Fruit fly (Drosophila melanogaster) whole organism, embryonic: ENCODE results near the gene Ac78C.

Experiments
- CG11695 ChIP-seq: fragments of 200-800 bp; sonication (Bioruptor generic); IDR thresholded peaks from 3 replicates; pipeline ENCODE4 v1.3.6; 2022; ENCODE audit warnings: missing biosample characterization, missing genetic modification characterization
- CG12104 ChIP-seq: fragments of 200-800 bp; sonication (Bioruptor generic); optimal IDR thresholded peaks from 3 replicates; lab custom pipeline; 2016; ENCODE audit warnings: missing biosample characterization, missing genetic modification characterization
- CG12155 ChIP-seq: fragments of 200-800 bp; sonication (Bioruptor generic); optimal IDR thresholded peaks from 3 replicates; lab custom pipeline; 2016; ENCODE audit warnings: missing biosample characterization, missing genetic modification characterization
- CG12659 ChIP-seq: fragments of 200-800 bp; sonication (Bioruptor generic); optimal IDR thresholded peaks from 3 replicates; lab custom pipeline; 2017; ENCODE audit warnings: mild to moderate bottlenecking, missing biosample characterization, missing genetic modification reagents, missing genetic modification characterization
- CG12769 ChIP-seq: fragments of 200-800 bp; sonication (Bioruptor generic); optimal IDR thresholded peaks from 2 replicates; lab custom pipeline; 2019; ENCODE audit warnings: missing biosample characterization, mild to moderate bottlenecking, missing genetic modification characterization, moderate library complexity
- CG12942 ChIP-seq: fragments of 200-800 bp; sonication (Bioruptor generic); optimal IDR thresholded peaks from 3 replicates; lab custom pipeline; 2016; ENCODE audit warnings: missing biosample characterization, missing genetic modification characterization
- CG13624 ChIP-seq: fragments of 200-800 bp; sonication (Bioruptor generic); optimal IDR thresholded peaks from 2 replicates; lab custom pipeline; 2016; ENCODE audit warnings: missing biosample characterization, missing genetic modification characterization
- CG15269 ChIP-seq: fragments of 200-800 bp; sonication (Bioruptor generic); optimal IDR thresholded peaks from 2 replicates; lab custom pipeline; 2018; ENCODE audit warnings: missing biosample characterization, mild to moderate bottlenecking, missing genetic modification characterization, moderate library complexity
- CG15696 ChIP-seq: fragments of 200-800 bp; sonication (Bioruptor generic); optimal IDR thresholded peaks from 2 replicates; lab custom pipeline; 2019; ENCODE audit warnings: missing biosample characterization, mild to moderate bottlenecking, missing genetic modification characterization, moderate library complexity
- CG1603 ChIP-seq: fragments of 200-800 bp; sonication (Bioruptor generic); optimal IDR thresholded peaks from 2 replicates; lab custom pipeline; 2019; ENCODE audit warnings: missing biosample characterization, mild to moderate bottlenecking, missing genetic modification characterization, moderate library complexity
- CG16863 ChIP-seq: fragments of 200-800 bp; sonication (Bioruptor generic); optimal IDR thresholded peaks from 3 replicates; lab custom pipeline; 2016; ENCODE audit warnings: missing biosample characterization, missing genetic modification characterization
- CG17385 ChIP-seq: fragments of 200-800 bp; sonication (Bioruptor generic); optimal IDR thresholded peaks from 3 replicates; lab custom pipeline; 2018; ENCODE audit warnings: missing biosample characterization, mild to moderate bottlenecking, missing genetic modification characterization
- CG18011 ChIP-seq: fragments of 200-800 bp; sonication (Bioruptor generic); optimal IDR thresholded peaks from 2 replicates; lab custom pipeline; 2017; ENCODE audit warnings: missing biosample characterization, missing genetic modification characterization, mild to moderate bottlenecking, moderate library complexity, missing genotype
- CG1832 ChIP-seq: fragments of 200-800 bp; sonication (Bioruptor generic); optimal IDR thresholded peaks from 2 replicates; lab custom pipeline; 2017; ENCODE audit warnings: missing biosample characterization, mild to moderate bottlenecking, missing genetic modification characterization, inconsistent platforms
- CG2678 ChIP-seq: fragments of 200-800 bp; sonication (Bioruptor generic); optimal IDR thresholded peaks from 3 replicates; lab custom pipeline; 2019; ENCODE audit warnings: missing biosample characterization, mild to moderate bottlenecking, missing genetic modification characterization, moderate library complexity
- CG32767 ChIP-seq: fragments of 200-800 bp; sonication (Bioruptor generic); IDR thresholded peaks from 2 replicates; pipeline ENCODE4 v1.3.6; 2022; ENCODE audit warnings: missing biosample characterization, missing genetic modification characterization
- CG3281 ChIP-seq: fragments of 200-800 bp; sonication (Bioruptor generic); optimal IDR thresholded peaks from 3 replicates; lab custom pipeline; 2017; ENCODE audit warnings: missing biosample characterization, mild to moderate bottlenecking, missing genetic modification characterization
- CG34376 ChIP-seq: fragments of 200-800 bp; sonication (Bioruptor generic); optimal IDR thresholded peaks from 2 replicates; lab custom pipeline; 2018; ENCODE audit warnings: missing biosample characterization, mild to moderate bottlenecking, missing genetic modification characterization
- CG9727 ChIP-seq: fragments of 200-800 bp; sonication (Bioruptor generic); optimal IDR thresholded peaks from 3 replicates; lab custom pipeline; 2017; ENCODE audit warnings: missing biosample characterization, mild to moderate bottlenecking, missing genetic modification characterization
- CHES-1-like ChIP-seq: fragments of 200-800 bp; sonication (Bioruptor generic); optimal IDR thresholded peaks from 2 replicates; lab custom pipeline; 2016; ENCODE audit warnings: missing biosample characterization, missing genetic modification characterization
- Dip3 ChIP-seq: fragments of 200-800 bp; sonication (Bioruptor generic); optimal IDR thresholded peaks from 3 replicates; lab custom pipeline; 2016; ENCODE audit warnings: missing biosample characterization, missing genetic modification characterization
- Doc3 ChIP-seq: fragments of 200-800 bp; sonication (Bioruptor generic); IDR thresholded peaks from 3 replicates; pipeline ENCODE4 v1.3.6; 2022; ENCODE audit warnings: missing biosample characterization, missing genetic modification characterization; ENCODE audit not compliant: partially characterized antibody
- Eip74EF ChIP-seq, 2 experiments: fragments of 200-800 bp in 1 of 2; fragments of >200 bp in 1 of 2; sonication (Bioruptor generic) in 1 of 2; optimal IDR thresholded peaks; 2 replicates each; lab custom pipeline; 2017 to 2019; ENCODE audit warnings: missing biosample characterization in 2 of 2, missing genetic modification characterization in 2 of 2, mild to moderate bottlenecking in 1 of 2, moderate library complexity in 1 of 2
- Gug ChIP-seq: fragments of 200-800 bp; sonication (Bioruptor generic); IDR thresholded peaks from 4 replicates; pipeline ENCODE4 v1.3.6; 2022; ENCODE audit warnings: missing biosample characterization, missing genetic modification characterization
- HLH3B ChIP-seq: fragments of 200-800 bp; sonication (Bioruptor generic); IDR thresholded peaks from 2 replicates; pipeline ENCODE4 v1.3.6; 2022; ENCODE audit warnings: missing biosample characterization, missing genetic modification characterization
- Kr ChIP-seq: fragments of 200-800 bp; sonication (Bioruptor generic); optimal IDR thresholded peaks from 2 replicates; lab custom pipeline; 2017; ENCODE audit warnings: missing biosample characterization, mild to moderate bottlenecking, missing genetic modification characterization
- Vsx1 ChIP-seq: fragments of 200-800 bp; sonication (Bioruptor generic); optimal IDR thresholded peaks from 2 replicates; lab custom pipeline; 2017; ENCODE audit warnings: missing biosample characterization, mild to moderate bottlenecking, missing genetic modification characterization, missing genetic modification reagents
- btn ChIP-seq: fragments of 200-800 bp; sonication (Bioruptor generic); optimal IDR thresholded peaks from 2 replicates; lab custom pipeline; 2016; ENCODE audit warnings: missing biosample characterization, missing genetic modification characterization
- cato ChIP-seq: fragments of 200-800 bp; sonication (Bioruptor generic); optimal IDR thresholded peaks from 2 replicates; lab custom pipeline; 2016; ENCODE audit warnings: missing biosample characterization, missing genetic modification characterization, borderline replicate concordance
- cwo ChIP-seq: fragments of 200-800 bp; sonication (Bioruptor generic); optimal IDR thresholded peaks from 3 replicates; lab custom pipeline; 2017; ENCODE audit warnings: missing biosample characterization, missing genetic modification characterization, mild to moderate bottlenecking, moderate library complexity, missing genetic modification reagents
- dysf ChIP-seq: fragments of 200-800 bp; sonication (Bioruptor generic); IDR thresholded peaks from 3 replicates; pipeline ENCODE4 v1.3.6; 2022; ENCODE audit warnings: missing biosample characterization, missing genetic modification characterization
- esg ChIP-seq: fragments of 200-800 bp; sonication (Bioruptor generic); conservative IDR thresholded peaks from 2 replicates; pipeline ENCODE4 v1.3.6; 2022; ENCODE audit warnings: missing biosample characterization, missing genetic modification characterization
- fd96Cb ChIP-seq: fragments of 200-800 bp; sonication (Bioruptor generic); optimal IDR thresholded peaks from 2 replicates; lab custom pipeline; 2018; ENCODE audit warnings: missing biosample characterization, mild to moderate bottlenecking, missing genetic modification characterization, moderate library complexity
- kni ChIP-seq: fragments of 200-800 bp; sonication (Bioruptor generic); optimal IDR thresholded peaks from 3 replicates; lab custom pipeline; 2017; ENCODE audit warnings: mild to moderate bottlenecking, missing biosample characterization, missing genetic modification reagents, missing genetic modification characterization
- nerfin-1 ChIP-seq: fragments of 200-800 bp; sonication (Bioruptor generic); optimal IDR thresholded peaks from 3 replicates; lab custom pipeline; 2019; ENCODE audit warnings: missing biosample characterization, mild to moderate bottlenecking, missing genetic modification characterization, moderate library complexity
- pita ChIP-seq: fragments of 200-800 bp; sonication (Bioruptor generic); optimal IDR thresholded peaks from 2 replicates; lab custom pipeline; 2017; ENCODE audit warnings: missing biosample characterization, mild to moderate bottlenecking, missing genetic modification characterization
- prd ChIP-seq, 3 experiments: fragments of >200 bp in 2 of 3; fragments of 200-800 bp in 1 of 3; sonication (Bioruptor generic) in 1 of 3; optimal IDR thresholded peaks in 2 of 3; IDR thresholded peaks in 1 of 3; 2 replicates in 2 of 3; 3 replicates in 1 of 3; pipeline versions ENCODE4 v1.3.6 to Lab custom; 2017 to 2022; ENCODE audit warnings: missing biosample characterization in 1 of 3, missing genetic modification characterization in 1 of 3
- pum ChIP-seq: fragments of 200-800 bp; sonication (Bioruptor generic); optimal IDR thresholded peaks from 2 replicates; lab custom pipeline; 2016; ENCODE audit warnings: missing biosample characterization, missing genetic modification characterization
- run ChIP-seq: fragments of 200-800 bp; sonication (Bioruptor generic); optimal IDR thresholded peaks from 3 replicates; lab custom pipeline; 2018; ENCODE audit warnings: missing biosample characterization, mild to moderate bottlenecking, missing genetic modification characterization
- scrt ChIP-seq: fragments of 200-800 bp; sonication (Bioruptor generic); optimal IDR thresholded peaks from 2 replicates; lab custom pipeline; 2018; ENCODE audit warnings: missing biosample characterization, mild to moderate bottlenecking, missing genetic modification characterization, moderate library complexity
- sd ChIP-seq: fragments of 200-800 bp; sonication (Bioruptor generic); optimal IDR thresholded peaks from 3 replicates; lab custom pipeline; 2018; ENCODE audit warnings: missing biosample characterization, mild to moderate bottlenecking, missing genetic modification characterization, moderate library complexity
- sima ChIP-seq: fragments of 200-800 bp; sonication (Bioruptor generic); optimal IDR thresholded peaks from 2 replicates; lab custom pipeline; 2016; ENCODE audit warnings: missing biosample characterization, missing genetic modification characterization
- sr ChIP-seq: fragments of 200-800 bp; sonication (Bioruptor generic); IDR thresholded peaks from 3 replicates; pipeline ENCODE4 v1.3.6; 2022; ENCODE audit warnings: missing biosample characterization, missing genetic modification characterization
- tin ChIP-seq: fragments of 200-800 bp; sonication (Bioruptor generic); optimal IDR thresholded peaks from 3 replicates; lab custom pipeline; 2016; ENCODE audit warnings: missing biosample characterization, missing genetic modification characterization
- tll ChIP-seq, 2 experiments: fragments of 200-800 bp in 1 of 2; fragments of >200 bp in 1 of 2; sonication (Bioruptor generic) in 1 of 2; optimal IDR thresholded peaks; 2 replicates each; lab custom pipeline; 2017 to 2019; ENCODE audit warnings: missing biosample characterization in 2 of 2, missing genetic modification characterization in 2 of 2, mild to moderate bottlenecking in 1 of 2, moderate library complexity in 1 of 2
- trem ChIP-seq: fragments of 200-800 bp; optimal IDR thresholded peaks from 3 replicates; lab custom pipeline; 2019; ENCODE audit warnings: missing biosample characterization, mild to moderate bottlenecking, missing genetic modification characterization, moderate library complexity
- tup ChIP-seq: fragments of 200-800 bp; sonication (Bioruptor generic); optimal IDR thresholded peaks from 2 replicates; lab custom pipeline; 2016; ENCODE audit warnings: missing biosample characterization, mild to moderate bottlenecking, missing genetic modification characterization, moderate library complexity
- unc-4 ChIP-seq: fragments of 200-800 bp; sonication (Bioruptor generic); IDR thresholded peaks from 2 replicates; pipeline ENCODE4 v1.3.6; 2022; ENCODE audit warnings: missing biosample characterization, missing genetic modification characterization; ENCODE audit not compliant: partially characterized antibody

Ac78C gene

dm6 chr3L:21171905-21172304, at the start of gene Ac78C (continued):
- TF ChIP-seq btn: peak; percentile 77
- TF ChIP-seq Dip3 (GFP tag; lab: Kevin White, UChicago): peak; percentile 90
- TF ChIP-seq CG15269: peak; percentile 91
- TF ChIP-seq CG1832 (GFP tag; lab: Kevin White, UChicago): no peak
- no peak for TF ChIP-seq Kr (GFP tag; lab: Kevin White, UChicago)
- TF ChIP-seq trem (tag; lab: Kevin White, UChicago): no peak
- peak; percentile 83 for TF ChIP-seq CG16863 (GFP tag; lab: Kevin White, UChicago)
- peak; percentile 64 for TF ChIP-seq tup (GFP tag; lab: Kevin White, UChicago)
- peak; percentile 80 for TF ChIP-seq sd (tag; lab: Kevin White, UChicago)
- TF ChIP-seq CG13624 (GFP tag; lab: Kevin White, UChicago): peak; percentile 96
- peak; percentile 87 for TF ChIP-seq CG1603
- peak; percentile 84 for TF ChIP-seq pum (GFP tag; lab: Kevin White, UChicago)
- TF ChIP-seq Vsx1 (GFP tag; lab: Kevin White, UChicago): peak; percentile 17
- peak; percentile 91 for TF ChIP-seq CG2678 (tag; lab: Kevin White, UChicago)
- peak; percentile 92 for TF ChIP-seq CG3281 (GFP tag; lab: Kevin White, UChicago)
- TF ChIP-seq cwo (GFP tag; lab: Kevin White, UChicago): peak; percentile 80
- no peak for TF ChIP-seq nerfin-1 (tag; lab: Kevin White, UChicago)
- TF ChIP-seq CG12942 (GFP tag; lab: Kevin White, UChicago): peak; percentile 83
- no peak for TF ChIP-seq tll (GFP tag; optimal IDR thresholded peaks at IDR 0.05; lab: Kevin White, UChicago)
- TF ChIP-seq tin: peak; percentile 79
- TF ChIP-seq unc-4 (GFP tag; lab: Robert Waterston, UW): no peak
- peak; percentile 71 for TF ChIP-seq esg
- peak; percentile 92 for TF ChIP-seq dysf (GFP tag; lab: Robert Waterston, UW)
- TF ChIP-seq CG32767 (GFP tag; lab: Robert Waterston, UW): peak; percentile 77
- peak; percentile 31 for TF ChIP-seq CG12104 (GFP tag; lab: Kevin White, UChicago)
- no peak for TF ChIP-seq Doc3
- TF ChIP-seq sr (GFP tag; lab: Robert Waterston, UW): peak; percentile 32; the same call in 1 of the 3 replicates
- peak; percentile 76 for TF ChIP-seq CG18011 (GFP tag; lab: Kevin White, UChicago)
- TF ChIP-seq Eip74EF (GFP tag; optimal IDR thresholded peaks at IDR 0.05; lab: Kevin White, UChicago): peak in 1 of 2 experiments; percentile 52
- peak; percentile 90 for TF ChIP-seq Gug (GFP tag; lab: Robert Waterston, UW)
- no peak for TF ChIP-seq pita (GFP tag; lab: Kevin White, UChicago)
- no peak for TF ChIP-seq kni (GFP tag; lab: Kevin White, UChicago)
- TF ChIP-seq HLH3B (GFP tag; lab: Robert Waterston, UW): peak; percentile 90
- TF ChIP-seq CHES-1-like (GFP tag; lab: Kevin White, UChicago): peak; percentile 91
- TF ChIP-seq CG11695: peak; percentile 78; the same call in 2 of the 3 replicates
- TF ChIP-seq CG9727 (GFP tag; lab: Kevin White, UChicago): peak; percentile 14
- TF ChIP-seq cato (GFP tag; lab: Kevin White, UChicago): peak; percentile 42
- TF ChIP-seq CG12155 (GFP tag; lab: Kevin White, UChicago): peak; percentile 64
- TF ChIP-seq sima (GFP tag; lab: Kevin White, UChicago): peak; percentile 67
- TF ChIP-seq run (tag; lab: Kevin White, UChicago): peak; percentile 72
- peak; percentile 96 for TF ChIP-seq CG34376 (GFP tag; lab: Kevin White, UChicago)
- TF ChIP-seq CG12769 (tag; lab: Kevin White, UChicago): peak; percentile 97
- peak; percentile 71 for TF ChIP-seq CG17385 (GFP tag; lab: Kevin White, UChicago)
- TF ChIP-seq prd (optimal IDR thresholded peaks at IDR 0.05; lab: Kevin White, UChicago): no peak
- peak; percentile 81 for TF ChIP-seq prd (GFP tag; IDR thresholded peaks at IDR 0.05; lab: Robert Waterston, UW)
- peak; percentile 100 for TF ChIP-seq scrt (GFP tag; lab: Kevin White, UChicago)
- peak; percentile 74 for TF ChIP-seq fd96Cb (tag; lab: Kevin White, UChicago)
- TF ChIP-seq CG15696: peak; percentile 49
- peak; percentile 72 for TF ChIP-seq CG12659
